Fruit fly (Drosophila melanogaster) S2 (cell line): Measurements from ENCODE around the gene CG14971.

Experiments used
- CG8478 ChIP-seq: fragments of >200 bp; optimal IDR thresholded peaks from 2 replicates; lab custom pipeline; 2018
- CTCF ChIP-seq, 2 experiments: fragments of >200 bp; optimal IDR thresholded peaks; 2 replicates each; lab custom pipeline; 2018

DNA sequence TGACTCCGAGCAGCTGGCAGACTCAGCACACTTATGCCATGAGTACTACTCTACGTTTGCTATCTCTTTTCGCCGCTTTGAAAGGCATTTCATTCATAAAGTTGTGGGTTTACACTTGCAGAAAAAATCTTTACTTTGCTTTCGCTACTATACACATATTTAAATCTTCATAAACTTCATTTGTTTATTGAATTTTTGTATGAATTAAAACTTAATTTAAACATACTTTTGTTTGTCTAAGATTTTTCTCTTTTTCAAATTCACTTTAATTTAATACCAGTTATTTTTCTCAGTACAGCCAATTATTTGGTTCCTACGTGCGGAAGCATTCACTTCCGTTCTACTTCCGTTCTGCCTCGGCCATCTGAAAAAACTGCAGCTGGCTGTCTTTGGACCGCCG, 32.6 kb downstream of the CG14971 start:
- TF ChIP-seq CG8478 (lab: Kevin White, UChicago): no peak
- no peak for TF ChIP-seq CTCF (optimal IDR thresholded peaks at IDR 0.05; lab: Kevin White, UChicago)
